Worm (Caenorhabditis elegans) whole organism, L4 larva: ENCODE data around the gene anmt-1.
A peak's percentile ranks its signal among the peaks of the same experiment; 100 is the strongest.

Experiments
- D1046.2 ChIP-seq: fragments of 200-800 bp; sonication (Bioruptor generic); IDR thresholded peaks from 2 replicates; pipeline ENCODE4 v1.3.6; 2022; ENCODE audit warnings: missing genetic modification characterization, missing compliant biosample characterization
- T20F7.1 ChIP-seq: fragments of 200-800 bp; sonication (Bioruptor generic); optimal IDR thresholded peaks from 2 replicates; lab custom pipeline; 2018; ENCODE audit warnings: mild to moderate bottlenecking, missing genetic modification characterization, missing compliant biosample characterization
- Y48G9A.11 ChIP-seq: fragments of 200-800 bp; sonication (Bioruptor generic); IDR thresholded peaks from 2 replicates; pipeline ENCODE4 v1.3.6; 2022; ENCODE audit warnings: missing genetic modification reagents, missing genetic modification characterization, missing compliant biosample characterization
- ZK337.2 ChIP-seq: fragments of 200-800 bp; sonication (Bioruptor generic); IDR thresholded peaks from 2 replicates; pipeline ENCODE4 v1.3.6; 2022; ENCODE audit warnings: missing genetic modification reagents, missing genetic modification characterization, missing compliant biosample characterization
- arid-1 ChIP-seq: fragments of 200-800 bp; sonication (Bioruptor generic); conservative IDR thresholded peaks from 2 replicates; pipeline ENCODE4 v1.3.6; 2022; ENCODE audit warnings: missing genetic modification reagents, missing genetic modification characterization, missing compliant biosample characterization
- ceh-20 ChIP-seq: fragments of 200-800 bp; sonication (Bioruptor generic); IDR thresholded peaks from 2 replicates; pipeline ENCODE4 v1.3.6; 2022; ENCODE audit warnings: missing genetic modification reagents, missing genetic modification characterization, missing compliant biosample characterization
- ceh-28 ChIP-seq: fragments of 150-350 bp; optimal IDR thresholded peaks from 2 replicates; lab custom pipeline; 2014; ENCODE audit warnings: missing biosample characterization, missing genetic modification reagents, missing genetic modification characterization
- ceh-32 ChIP-seq: sonication (generic microtip); optimal IDR thresholded peaks from 2 replicates; lab custom pipeline; 2016; ENCODE audit warnings: mild to moderate bottlenecking, missing genetic modification characterization, missing compliant biosample characterization; ENCODE audit not compliant: poor library complexity
- ceh-44 ChIP-seq: fragments of 200-800 bp; sonication (Bioruptor generic); IDR thresholded peaks from 2 replicates; pipeline ENCODE4 v1.3.6; 2022; ENCODE audit warnings: missing genetic modification reagents, missing genetic modification characterization, missing compliant biosample characterization
- ceh-62 ChIP-seq: sonication (generic microtip); optimal IDR thresholded peaks from 2 replicates; lab custom pipeline; 2017; ENCODE audit warnings: missing biosample characterization, missing genetic modification characterization
- ces-1 ChIP-seq: fragments of 150-350 bp; sonication (generic microtip); optimal IDR thresholded peaks from 4 replicates; lab custom pipeline; 2014; ENCODE audit warnings: missing biosample characterization, missing genetic modification reagents, missing genetic modification characterization
- daf-16 ChIP-seq, 3 experiments: sonication (generic microtip); optimal IDR thresholded peaks; 2 replicates each; lab custom pipeline; 2016 to 2017; ENCODE audit warnings: missing genetic modification characterization in 3 of 3, missing genetic modification reagents in 3 of 3, mild to moderate bottlenecking in 2 of 3, missing compliant biosample characterization in 2 of 3, missing biosample characterization in 1 of 3, moderate library complexity in 1 of 3
- daf-19 ChIP-seq: fragments of 200-800 bp; sonication (Bioruptor generic); conservative IDR thresholded peaks from 2 replicates; pipeline ENCODE4 v1.3.6; 2022; ENCODE audit warnings: missing genetic modification characterization, missing compliant biosample characterization
- dmd-6 ChIP-seq: fragments of 200-800 bp; sonication (Bioruptor generic); IDR thresholded peaks from 2 replicates; pipeline ENCODE4 v1.3.6; 2022; ENCODE audit warnings: missing genetic modification reagents, missing genetic modification characterization, missing compliant biosample characterization
- dpl-1 ChIP-seq: fragments of 150-350 bp; optimal IDR thresholded peaks from 2 replicates; lab custom pipeline; 2014; ENCODE audit warnings: missing biosample characterization, missing genetic modification reagents, missing genetic modification characterization
- gei-8 ChIP-seq: fragments of 200-800 bp; sonication (Bioruptor generic); optimal IDR thresholded peaks from 2 replicates; lab custom pipeline; 2018; ENCODE audit warnings: mild to moderate bottlenecking, missing genetic modification characterization, missing compliant biosample characterization
- hlh-30 ChIP-seq: sonication (generic microtip); optimal IDR thresholded peaks from 2 replicates; lab custom pipeline; 2017; ENCODE audit warnings: antibody characterized with exemption, mild to moderate bottlenecking, missing genetic modification characterization, missing compliant biosample characterization; ENCODE audit not compliant: insufficient read depth
- hmg-1.1 ChIP-seq: fragments of 200-800 bp; sonication (Bioruptor generic); IDR thresholded peaks from 2 replicates; pipeline ENCODE4 v1.3.6; 2022; ENCODE audit warnings: missing genetic modification reagents, missing genetic modification characterization, missing compliant biosample characterization
- lin-13 ChIP-seq: fragments of 150-350 bp; optimal IDR thresholded peaks from 2 replicates; lab custom pipeline; 2014; ENCODE audit warnings: missing biosample characterization, missing genetic modification reagents, missing genetic modification characterization
- lin-15B ChIP-seq: fragments of 150-350 bp; sonication (generic microtip); optimal IDR thresholded peaks from 3 replicates; lab custom pipeline; 2014; ENCODE audit warnings: missing biosample characterization, missing genetic modification characterization
- lin-29 ChIP-seq: fragments of 200-800 bp; sonication (Bioruptor generic); IDR thresholded peaks from 2 replicates; pipeline ENCODE4 v1.3.6; 2022; ENCODE audit warnings: missing genetic modification reagents, missing genetic modification characterization, missing compliant biosample characterization
- lin-38 ChIP-seq: fragments of 200-800 bp; sonication (Bioruptor generic); IDR thresholded peaks from 2 replicates; pipeline ENCODE4 v1.3.6; 2022; ENCODE audit warnings: missing genetic modification reagents, missing genetic modification characterization, missing compliant biosample characterization
- lin-39 ChIP-seq: fragments of 150-350 bp; optimal IDR thresholded peaks from 2 replicates; lab custom pipeline; 2014; ENCODE audit warnings: missing biosample characterization, missing genetic modification reagents, missing genetic modification characterization
- lsy-2 ChIP-seq, 2 experiments: fragments of 150-350 bp in 1 of 2; sonication (generic microtip) in 1 of 2; optimal IDR thresholded peaks; 2 replicates each; lab custom pipeline; 2014 to 2017; ENCODE audit warnings: missing biosample characterization in 2 of 2, missing genetic modification characterization in 2 of 2
- madf-9 ChIP-seq: fragments of 200-800 bp; sonication (Bioruptor generic); conservative IDR thresholded peaks from 2 replicates; pipeline ENCODE4 v1.3.6; 2022; ENCODE audit warnings: missing genetic modification reagents, missing genetic modification characterization, missing compliant biosample characterization
- mdl-1 ChIP-seq, 2 experiments: fragments of 150-350 bp in 1 of 2; sonication (generic microtip) in 1 of 2; optimal IDR thresholded peaks; 2 replicates each; lab custom pipeline; 2014 to 2017; ENCODE audit warnings: missing biosample characterization in 2 of 2, missing genetic modification characterization in 2 of 2
- mep-1 ChIP-seq: fragments of 150-350 bp; sonication (generic microtip); optimal IDR thresholded peaks from 3 replicates; lab custom pipeline; 2014; ENCODE audit warnings: missing biosample characterization, missing genetic modification characterization
- mes-2 ChIP-seq: sonication (generic microtip); optimal IDR thresholded peaks from 2 replicates; lab custom pipeline; 2016; ENCODE audit warnings: missing genotype, mild to moderate bottlenecking, missing genetic modification characterization, missing compliant biosample characterization; ENCODE audit not compliant: poor library complexity, severe bottlenecking
- mxl-3 ChIP-seq: fragments of 200-800 bp; sonication (Bioruptor generic); optimal IDR thresholded peaks from 2 replicates; lab custom pipeline; 2018; ENCODE audit warnings: mild to moderate bottlenecking, missing genetic modification characterization, missing compliant biosample characterization
- nhr-25 ChIP-seq: sonication (generic microtip); optimal IDR thresholded peaks from 2 replicates; lab custom pipeline; 2017; ENCODE audit warnings: missing genetic modification characterization, mild to moderate bottlenecking, missing compliant biosample characterization, antibody characterized with exemption, moderate library complexity, borderline replicate concordance; ENCODE audit not compliant: insufficient read depth
- nhr-41 ChIP-seq: fragments of 200-800 bp; sonication (Bioruptor generic); IDR thresholded peaks from 2 replicates; pipeline ENCODE4 v1.3.6; 2022; ENCODE audit warnings: missing genetic modification reagents, missing genetic modification characterization, missing compliant biosample characterization
- nhr-42 ChIP-seq: fragments of 200-800 bp; sonication (Bioruptor generic); IDR thresholded peaks from 2 replicates; pipeline ENCODE4 v1.3.6; 2022; ENCODE audit warnings: missing genetic modification characterization, missing compliant biosample characterization
- rbr-2 ChIP-seq: sonication (generic microtip); optimal IDR thresholded peaks from 2 replicates; lab custom pipeline; 2016; ENCODE audit warnings: missing genotype, missing genetic modification characterization, missing compliant biosample characterization
- sdz-12 ChIP-seq: fragments of 200-800 bp; sonication (Bioruptor generic); optimal IDR thresholded peaks from 2 replicates; lab custom pipeline; 2018; ENCODE audit warnings: mild to moderate bottlenecking, missing genetic modification characterization, missing compliant biosample characterization
- skn-1 ChIP-seq: fragments of 150-350 bp; optimal IDR thresholded peaks from 2 replicates; lab custom pipeline; 2014; ENCODE audit warnings: missing biosample characterization, missing genetic modification characterization
- snpc-1.2 ChIP-seq: fragments of 200-800 bp; sonication (Bioruptor generic); IDR thresholded peaks from 2 replicates; pipeline ENCODE4 v1.3.6; 2022; ENCODE audit warnings: missing genetic modification reagents, missing genetic modification characterization, missing compliant biosample characterization
- tra-1 ChIP-seq: fragments of 200-800 bp; sonication (Bioruptor generic); IDR thresholded peaks from 2 replicates; pipeline ENCODE4 v1.3.6; 2022; ENCODE audit warnings: missing genetic modification reagents, missing genetic modification characterization, missing compliant biosample characterization
- unc-130 ChIP-seq: sonication (generic microtip); optimal IDR thresholded peaks from 2 replicates; lab custom pipeline; 2016; ENCODE audit warnings: missing genetic modification reagents, missing genetic modification characterization, missing compliant biosample characterization
- unc-62 ChIP-seq, 3 experiments: fragments of 150-350 bp in 1 of 3; sonication (generic microtip); optimal IDR thresholded peaks in 2 of 3; peaks in 1 of 3; 1 replicate in 1 of 3; 2 replicates in 2 of 3; lab custom pipeline; 2014 to 2017; ENCODE audit warnings: missing biosample characterization in 3 of 3, missing genetic modification characterization in 3 of 3, missing genetic modification reagents in 3 of 3, missing genotype in 1 of 3
- zfp-3 ChIP-seq: fragments of 200-800 bp; sonication (Bioruptor generic); conservative IDR thresholded peaks from 2 replicates; pipeline ENCODE4 v1.3.6; 2022; ENCODE audit warnings: missing genetic modification reagents, missing genetic modification characterization, missing compliant biosample characterization
- zip-11 ChIP-seq: fragments of 200-800 bp; sonication (Bioruptor generic); IDR thresholded peaks from 2 replicates; pipeline ENCODE4 v1.3.6; 2022; ENCODE audit warnings: missing genetic modification characterization, missing compliant biosample characterization
- ztf-7 ChIP-seq: fragments of 150-350 bp; optimal IDR thresholded peaks from 2 replicates; lab custom pipeline; 2014; ENCODE audit warnings: missing biosample characterization, missing genetic modification characterization

anmt-1 gene

DNA sequence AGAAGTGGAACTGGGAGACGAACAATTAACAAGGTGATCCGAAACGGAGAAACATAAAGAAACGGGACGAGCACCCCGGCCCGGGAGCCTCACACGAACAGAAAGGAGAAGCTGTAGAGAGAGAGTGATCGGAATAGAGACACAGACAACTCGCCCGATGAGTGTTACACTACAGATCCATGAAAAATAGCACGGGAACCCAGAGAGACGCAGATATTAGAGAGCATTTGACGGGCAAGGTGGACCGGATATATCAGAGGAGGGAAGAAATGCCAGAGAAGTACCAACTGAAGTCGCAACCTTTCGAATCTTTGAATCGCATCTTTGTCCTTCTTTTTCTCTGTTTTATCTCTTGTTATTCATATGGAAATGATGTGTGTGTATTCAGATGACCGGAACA lies at the start of gene anmt-1:
anmt-1 (plus strand) TSS at position 388 of the 400 bp plus-strand sequence.
- TF ChIP-seq lin-15B (tag; lab: Kevin White, UChicago) (no peak), mes-2 (peak; percentile 45)

DNA sequence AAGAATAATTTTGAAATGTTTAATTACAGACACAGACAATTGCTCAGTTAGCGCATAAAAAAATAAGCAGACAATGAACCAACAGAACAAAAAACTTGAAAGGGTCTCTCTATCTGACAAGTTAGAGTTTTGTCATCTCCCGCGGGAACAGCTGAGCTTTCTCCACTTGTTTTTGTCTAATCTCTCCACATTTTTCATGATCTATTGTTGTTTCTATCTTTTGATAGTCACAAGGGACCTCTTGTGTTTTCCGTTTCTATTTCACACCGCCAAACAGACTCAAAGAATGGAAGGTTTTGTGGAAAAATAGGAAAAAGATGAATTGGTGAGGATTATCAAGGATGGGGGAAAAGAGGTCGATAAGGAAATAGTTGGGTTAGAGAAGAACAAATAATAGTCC lies 47.8 kb upstream of the anmt-1 start:
- no peak for TF ChIP-seq dmd-6
- peak; percentile 11 for TF ChIP-seq lin-39 (tag; lab: Kevin White, UChicago)
- TF ChIP-seq unc-62 (GFP tag; optimal IDR thresholded peaks at IDR 0.05 in 1 of 2; lab: Kevin White, UChicago), result peak in 1 of 2 experiments; percentile 94
- TF ChIP-seq unc-62 (tag; optimal IDR thresholded peaks at IDR 0.05; lab: Kevin White, UChicago), result no peak
- 0 out of 2 replicates have a peak, but pooled peaks have one; percentile 10 for TF ChIP-seq hmg-1.1 (GFP tag; lab: Robert Waterston, UW)
- no peak for TF ChIP-seq T20F7.1
- no peak for TF ChIP-seq sdz-12 (GFP tag; lab: Kevin White, UChicago)
- peak in 1 of 2 experiments; percentile 44 for TF ChIP-seq lsy-2 (tag; optimal IDR thresholded peaks at IDR 0.05; lab: Kevin White, UChicago)
- no peak for TF ChIP-seq dpl-1 (GFP tag; lab: Kevin White, UChicago)
- 0 out of 2 replicates have a peak, but pooled peaks have one; percentile 36 for TF ChIP-seq ceh-20 (GFP tag; lab: Robert Waterston, UW)
- TF ChIP-seq gei-8, result no peak
- no peak for TF ChIP-seq madf-9 (GFP tag; lab: Robert Waterston, UW)
- no peak for TF ChIP-seq skn-1 (tag; lab: Kevin White, UChicago)
- TF ChIP-seq ceh-28 (tag; lab: Kevin White, UChicago), result no peak
- peak; percentile 32 for TF ChIP-seq hlh-30 (tag; lab: Kevin White, UChicago)
- no peak for TF ChIP-seq ces-1 (GFP tag; lab: Kevin White, UChicago)
- no peak for TF ChIP-seq lin-13
- peak in 1 of 2 experiments; percentile 30 for TF ChIP-seq daf-16 (GFP tag; optimal IDR thresholded peaks at IDR 0.05; lab: Kevin White, UChicago)
- TF ChIP-seq daf-16 (tag; optimal IDR thresholded peaks at IDR 0.05; lab: Kevin White, UChicago), result no peak
- peak; percentile 27 for TF ChIP-seq mep-1 (tag; lab: Kevin White, UChicago)
- no peak for TF ChIP-seq ceh-44 (GFP tag; lab: Robert Waterston, UW)
- peak; percentile 5 for TF ChIP-seq rbr-2 (tag; lab: Kevin White, UChicago)

DNA sequence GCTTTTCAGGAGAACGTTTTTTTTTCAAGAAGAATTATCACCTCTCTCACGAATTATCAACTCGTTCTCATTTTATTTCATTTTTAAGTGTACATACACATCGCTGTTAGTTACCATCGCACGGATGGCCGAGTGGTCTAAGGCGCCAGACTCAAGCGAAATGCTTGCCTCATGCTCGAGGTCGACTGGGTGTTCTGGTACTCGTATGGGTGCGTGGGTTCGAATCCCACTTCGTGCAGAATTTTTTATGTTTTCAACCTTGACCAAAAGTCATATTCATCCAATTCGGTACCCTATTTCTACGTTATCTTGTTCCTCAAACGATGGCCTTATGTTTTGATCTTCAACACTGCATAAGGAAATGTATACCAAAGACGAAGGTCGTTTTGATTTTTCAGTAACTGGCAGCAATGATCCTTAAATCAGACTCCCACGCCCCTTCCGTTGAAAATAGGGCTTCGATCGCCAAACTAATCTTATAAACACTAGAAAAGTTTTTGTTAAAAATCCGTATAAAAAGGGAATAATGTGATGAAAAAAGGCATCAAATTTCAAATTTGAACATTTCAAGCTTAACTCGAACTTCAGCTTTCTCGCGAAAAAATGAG lies 45.3 kb upstream of the anmt-1 start, which contains the start of gene fip-1:
fip-1 (plus strand) TSS at position 558 of the 608 bp plus-strand sequence.
- peak; percentile 77 for TF ChIP-seq ZK337.2
- TF ChIP-seq daf-19, result no peak
- peak; percentile 59 for TF ChIP-seq snpc-1.2 (GFP tag; lab: Robert Waterston, UW)
- peak; percentile 72 for TF ChIP-seq arid-1 (GFP tag; lab: Robert Waterston, UW)
- peak; percentile 23; the same call in 1 of the 2 replicates for TF ChIP-seq dmd-6
- TF ChIP-seq ces-1 (GFP tag; lab: Kevin White, UChicago), result no peak
- TF ChIP-seq lin-29 (GFP tag; lab: Robert Waterston, UW), result no peak
- TF ChIP-seq ceh-62 (tag; lab: Kevin White, UChicago), result no peak
- TF ChIP-seq mxl-3 (GFP tag; lab: Kevin White, UChicago), result no peak
- no peak for TF ChIP-seq dpl-1 (GFP tag; lab: Kevin White, UChicago)
- no peak for TF ChIP-seq nhr-41 (GFP tag; lab: Robert Waterston, UW)
- peak; percentile 15 for TF ChIP-seq rbr-2 (tag; lab: Kevin White, UChicago)
- TF ChIP-seq mes-2, result peak; percentile 55
- TF ChIP-seq lin-15B (tag; lab: Kevin White, UChicago), result no peak
- peak; percentile 33 for TF ChIP-seq unc-130
- TF ChIP-seq zfp-3 (GFP tag; lab: Robert Waterston, UW), result 0 out of 2 replicates have a peak, but pooled peaks have one; percentile 40
- no peak for TF ChIP-seq ztf-7 (tag; lab: Kevin White, UChicago)
- no peak for TF ChIP-seq ceh-32 (tag; lab: Kevin White, UChicago)
- TF ChIP-seq ceh-28 (tag; lab: Kevin White, UChicago), result no peak
- 0 out of 2 replicates have a peak, but pooled peaks have one; percentile 57 for TF ChIP-seq madf-9 (GFP tag; lab: Robert Waterston, UW)
- TF ChIP-seq mep-1 (tag; lab: Kevin White, UChicago), result peak; percentile 21
- TF ChIP-seq gei-8, result peak; percentile 36
- 0 out of 2 replicates have a peak, but pooled peaks have one; percentile 70 for TF ChIP-seq D1046.2 (GFP tag; lab: Robert Waterston, UW)
- no peak for TF ChIP-seq nhr-25 (tag; lab: Kevin White, UChicago)
- no peak; the same call in none of the 2 replicates for TF ChIP-seq Y48G9A.11 (GFP tag; lab: Robert Waterston, UW)
- peak; percentile 48; the same call in 1 of the 2 replicates for TF ChIP-seq nhr-42 (GFP tag; lab: Robert Waterston, UW)
- peak; percentile 73 for TF ChIP-seq lin-38
- TF ChIP-seq zip-11 (GFP tag; lab: Robert Waterston, UW), result no peak
- TF ChIP-seq tra-1 (GFP tag; lab: Robert Waterston, UW), result peak; percentile 70; the same call in 1 of the 2 replicates
- TF ChIP-seq ceh-20 (GFP tag; lab: Robert Waterston, UW), result peak; percentile 51; the same call in 1 of the 2 replicates
- TF ChIP-seq mdl-1 (tag; optimal IDR thresholded peaks at IDR 0.05; lab: Kevin White, UChicago), result no peak
